Worm (Caenorhabditis elegans): ENCODE measurements around the gene nhr-68.
A peak's percentile ranks its signal among the peaks of the same experiment; 100 is the strongest.

DNA sequence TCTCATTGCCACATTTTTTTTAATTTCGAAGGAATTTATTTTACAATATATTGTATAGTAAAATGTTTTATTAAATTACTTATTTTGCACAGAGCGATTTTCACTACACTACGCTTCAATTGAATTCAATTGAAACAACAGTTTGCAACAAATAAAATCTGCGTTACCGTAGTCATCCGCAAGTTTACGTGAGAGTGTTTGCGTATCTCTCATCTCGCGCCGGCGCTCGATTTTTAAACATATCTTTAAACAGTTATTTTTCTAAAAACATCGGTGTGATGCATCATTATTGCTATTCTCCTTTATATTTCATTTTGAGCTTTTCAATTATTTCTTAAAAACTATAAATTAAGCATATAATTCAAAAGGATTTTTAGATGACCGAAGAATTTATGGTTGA, 19.0 kb upstream of the nhr-68 start, which contains the start of gene duo-1:
- no peak for TF ChIP-seq unc-62 (GFP tag; optimal IDR thresholded peaks at IDR 0.05)
- TF ChIP-seq nhr-237 (tag; optimal IDR thresholded peaks at IDR 0.05): no peak
- TF ChIP-seq bed-3 (GFP tag; optimal IDR thresholded peaks at IDR 0.05): no peak
- TF ChIP-seq mep-1 (tag; optimal IDR thresholded peaks at IDR 0.05): no peak
- TF ChIP-seq pha-4 (tag; optimal IDR thresholded peaks at IDR 0.05): no peak
- no peak for TF ChIP-seq nhr-76 (tag; optimal IDR thresholded peaks at IDR 0.05)
- no peak for TF ChIP-seq blmp-1 (tag; optimal IDR thresholded peaks at IDR 0.05)
- TF ChIP-seq nhr-28 (tag; optimal IDR thresholded peaks at IDR 0.05): no peak
- no peak for TF ChIP-seq lin-13 (tag; optimal IDR thresholded peaks at IDR 0.05)
- no peak for TF ChIP-seq elt-1 (tag; optimal IDR thresholded peaks at IDR 0.05; ENCODE audit: borderline replicate concordance, insufficient read depth)
- TF ChIP-seq M03D4.4 (tag; optimal IDR thresholded peaks at IDR 0.05): no peak
- peak; percentile 76 for TF ChIP-seq lsy-2 (tag; optimal IDR thresholded peaks at IDR 0.05)

Data from whole organism, mixed stage, embryonic.